Worm (Caenorhabditis elegans) whole organism, L1 larva: ENCODE measurements around the gene F15A4.5.

Source experiments
- C34B4.2 ChIP-seq: sonication (generic microtip); optimal IDR thresholded peaks from 2 replicates; lab custom pipeline; 2017; ENCODE audit warnings: mild to moderate bottlenecking, missing genetic modification characterization, missing compliant biosample characterization
- aly-2 ChIP-seq: fragments of 150-350 bp; optimal IDR thresholded peaks from 2 replicates; lab custom pipeline; 2014; ENCODE audit warnings: missing biosample characterization, missing genetic modification characterization
- ama-1 ChIP-seq: fragments of 150-350 bp; optimal IDR thresholded peaks from 2 replicates; lab custom pipeline; 2014
- egl-13 ChIP-seq: sonication (generic microtip); optimal IDR thresholded peaks from 2 replicates; lab custom pipeline; 2016; ENCODE audit warnings: missing genotype, missing genetic modification reagents, missing genetic modification characterization, missing compliant biosample characterization
- elt-2 ChIP-seq: sonication (generic microtip); optimal IDR thresholded peaks from 2 replicates; lab custom pipeline; 2016; ENCODE audit warnings: missing genetic modification characterization, mild to moderate bottlenecking, inconsistent platforms, missing compliant biosample characterization, missing genetic modification reagents
- ets-5 ChIP-seq: fragments of 200-800 bp; sonication (Bioruptor generic); IDR thresholded peaks from 2 replicates; pipeline ENCODE4 v1.3.6; 2022; ENCODE audit warnings: missing genetic modification characterization, missing compliant biosample characterization
- lin-35 ChIP-seq, 2 experiments: fragments of 150-350 bp; optimal IDR thresholded peaks; 2 replicates each; lab custom pipeline; 2014; ENCODE audit warnings: missing biosample characterization in 2 of 2, missing genetic modification characterization in 2 of 2, missing genetic modification reagents in 2 of 2
- mdl-1 ChIP-seq, 2 experiments: fragments of 150-350 bp; optimal IDR thresholded peaks; 2 replicates each; lab custom pipeline; 2014 to 2017; ENCODE audit warnings: missing biosample characterization in 2 of 2, missing genetic modification characterization in 2 of 2, inconsistent platforms in 1 of 2
- nhr-12 ChIP-seq: sonication (generic microtip); optimal IDR thresholded peaks from 2 replicates; lab custom pipeline; 2017; ENCODE audit warnings: missing biosample characterization, missing genetic modification characterization
- nhr-77 ChIP-seq: fragments of 150-350 bp; optimal IDR thresholded peaks from 2 replicates; lab custom pipeline; 2014; ENCODE audit warnings: missing biosample characterization, missing genetic modification characterization
- sox-4 ChIP-seq: sonication (generic microtip); optimal IDR thresholded peaks from 2 replicates; lab custom pipeline; 2016; ENCODE audit warnings: missing genetic modification characterization, missing compliant biosample characterization

- TF ChIP-seq egl-13 (tag; lab: Kevin White, UChicago) (no peak), nhr-77 (tag; lab: Kevin White, UChicago) (no peak), elt-2 (tag; lab: Kevin White, UChicago) (no peak), ets-5 (GFP tag; lab: Robert Waterston, UW) (no peak), nhr-12 (tag; lab: Kevin White, UChicago) (no peak), aly-2 (tag; lab: Kevin White, UChicago) (no peak), mdl-1 (tag; optimal IDR thresholded peaks at IDR 0.05; lab: Kevin White, UChicago) (no peak), lin-35 (GFP tag; optimal IDR thresholded peaks at IDR 0.05; lab: Kevin White, UChicago) (no peak), ama-1 (lab: Kevin White, UChicago) (no peak), sox-4 (no peak), C34B4.2 (tag; lab: Kevin White, UChicago) (no peak)
Observed at ce11 chrII:12444679-12445376, 26.2 kb downstream of the F15A4.5 start, which contains the start of the genes W05H5.1 and pitr-6.
